Worm (Caenorhabditis elegans) whole organism, early embryonic: ENCODE data around the gene rcan-1.

Experiments used
- B0310.2 ChIP-seq: sonication (generic microtip); optimal IDR thresholded peaks from 2 replicates; lab custom pipeline; 2016; ENCODE audit warnings: mild to moderate bottlenecking, missing genetic modification characterization, missing compliant biosample characterization
- F13C5.2 ChIP-seq: sonication (generic microtip); optimal IDR thresholded peaks from 2 replicates; lab custom pipeline; 2017; ENCODE audit warnings: mild to moderate bottlenecking, missing genetic modification characterization, inconsistent platforms, missing compliant biosample characterization
- aly-1 ChIP-seq: sonication (generic microtip); optimal IDR thresholded peaks from 2 replicates; lab custom pipeline; 2016; ENCODE audit warnings: missing genetic modification characterization, missing compliant biosample characterization
- ama-1 ChIP-seq: fragments of 150-350 bp; optimal IDR thresholded peaks from 2 replicates; lab custom pipeline; 2014
- ceh-36 ChIP-seq: sonication (generic microtip); optimal IDR thresholded peaks from 2 replicates; lab custom pipeline; 2016; ENCODE audit warnings: missing genetic modification characterization, inconsistent platforms, missing compliant biosample characterization
- ets-7 ChIP-seq: sonication (generic microtip); optimal IDR thresholded peaks from 2 replicates; lab custom pipeline; 2016; ENCODE audit warnings: missing genotype, missing genetic modification characterization, missing compliant biosample characterization
- flt-1 ChIP-seq: fragments of 200-800 bp; sonication (Bioruptor generic); IDR thresholded peaks from 2 replicates; pipeline ENCODE4 v1.3.6; 2022; ENCODE audit warnings: missing genetic modification characterization, missing compliant biosample characterization
- sea-1 ChIP-seq: fragments of 200-800 bp; sonication (Bioruptor generic); conservative IDR thresholded peaks from 2 replicates; pipeline ENCODE4 v1.3.6; 2022; ENCODE audit warnings: missing genetic modification characterization, missing compliant biosample characterization
- tbx-11 ChIP-seq: fragments of 200-800 bp; sonication (Bioruptor generic); IDR thresholded peaks from 2 replicates; pipeline ENCODE4 v1.3.6; 2022; ENCODE audit warnings: missing genetic modification characterization, missing compliant biosample characterization

DNA sequence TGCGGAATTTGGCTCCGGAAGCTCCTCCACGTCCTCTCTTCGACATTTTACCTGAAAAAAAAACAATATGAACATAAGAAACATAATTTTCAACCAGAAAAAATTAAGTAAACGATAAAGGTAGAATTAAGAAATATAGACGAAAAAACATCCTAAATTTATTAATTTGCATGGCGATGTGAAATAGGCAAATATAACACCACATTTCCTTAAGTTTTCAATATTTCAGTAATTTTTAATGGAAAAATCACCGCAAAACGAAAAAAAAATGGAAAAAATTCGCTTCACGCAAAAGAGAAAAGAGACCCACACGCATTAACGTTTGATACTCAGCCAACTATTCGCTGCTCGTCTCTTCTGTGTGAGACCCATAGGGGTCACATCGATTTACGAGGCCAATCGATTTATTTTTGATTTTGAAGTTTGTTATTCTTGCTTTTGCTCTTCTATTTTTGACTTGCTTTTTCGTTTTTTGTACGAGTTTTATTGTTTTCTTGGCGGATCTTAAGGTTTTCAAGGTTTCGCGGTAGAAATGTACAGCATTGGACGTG, 22.3 kb upstream of the rcan-1 start, which contains the start of gene rpl-23:
- no peak for TF ChIP-seq B0310.2
- TF ChIP-seq ets-7 (tag; lab: Kevin White, UChicago) = no peak
- TF ChIP-seq ama-1 = no peak
- no peak for TF ChIP-seq sea-1
- TF ChIP-seq ceh-36 (tag; lab: Kevin White, UChicago) = no peak
- TF ChIP-seq tbx-11 (GFP tag; lab: Robert Waterston, UW) = no peak
- TF ChIP-seq aly-1 (tag; lab: Kevin White, UChicago) = no peak
- TF ChIP-seq flt-1 (GFP tag; lab: Robert Waterston, UW) = no peak
- TF ChIP-seq F13C5.2 (tag; lab: Kevin White, UChicago) = peak; percentile 54
